Worm (Caenorhabditis elegans) whole organism, young adult: ENCODE data around the gene sre-43.

Source experiments
- B0035.1 ChIP-seq: sonication (generic microtip); optimal IDR thresholded peaks from 2 replicates; lab custom pipeline; 2016; ENCODE audit warnings: missing genetic modification characterization, mild to moderate bottlenecking, missing compliant biosample characterization, missing genotype, missing genetic modification reagents
- B0261.1 ChIP-seq: sonication (generic microtip); optimal IDR thresholded peaks from 2 replicates; lab custom pipeline; 2016; ENCODE audit warnings: mild to moderate bottlenecking, missing genetic modification characterization, moderate library complexity, missing compliant biosample characterization
- C06A6.2 ChIP-seq: fragments of 200-800 bp; sonication (Bioruptor generic); conservative IDR thresholded peaks from 2 replicates; pipeline ENCODE4 v1.3.6; 2022; ENCODE audit warnings: missing genetic modification characterization, missing compliant biosample characterization
- D2030.7 ChIP-seq: fragments of 200-800 bp; sonication (Bioruptor generic); IDR thresholded peaks from 2 replicates; pipeline ENCODE4 v1.3.6; 2022; ENCODE audit warnings: missing genetic modification reagents, missing genetic modification characterization, missing compliant biosample characterization
- F57A8.1 ChIP-seq: fragments of 200-800 bp; sonication (Bioruptor generic); optimal IDR thresholded peaks from 2 replicates; lab custom pipeline; 2018; ENCODE audit warnings: mild to moderate bottlenecking, missing genetic modification characterization, moderate library complexity, missing compliant biosample characterization
- K11D2.4 ChIP-seq: fragments of 200-800 bp; sonication (Bioruptor generic); IDR thresholded peaks from 2 replicates; pipeline ENCODE4 v1.3.6; 2022; ENCODE audit warnings: missing genetic modification reagents, missing genetic modification characterization, missing compliant biosample characterization
- T07F8.4 ChIP-seq: sonication (generic microtip); optimal IDR thresholded peaks from 2 replicates; lab custom pipeline; 2016; ENCODE audit warnings: mild to moderate bottlenecking, missing genetic modification characterization, moderate library complexity, missing compliant biosample characterization
- ZK185.1 ChIP-seq: sonication (generic microtip); optimal IDR thresholded peaks from 2 replicates; lab custom pipeline; 2016; ENCODE audit warnings: mild to moderate bottlenecking, missing genetic modification characterization, missing compliant biosample characterization; ENCODE audit not compliant: poor library complexity, severe bottlenecking
- ama-1 ChIP-seq, 3 experiments: fragments of 150-350 bp in 1 of 3; sonication (generic microtip) in 2 of 3; optimal IDR thresholded peaks; 2 replicates each; lab custom pipeline; 2014 to 2018; ENCODE audit warnings: missing biosample characterization in 2 of 3, missing genetic modification characterization in 2 of 3, missing genetic modification reagents in 2 of 3
- aptf-3 ChIP-seq: fragments of 200-800 bp; sonication (Bioruptor generic); IDR thresholded peaks from 2 replicates; pipeline ENCODE4 v1.3.6; 2022; ENCODE audit warnings: missing genetic modification characterization, missing compliant biosample characterization
- bed-1 ChIP-seq: fragments of 200-800 bp; sonication (Bioruptor generic); IDR thresholded peaks from 2 replicates; pipeline ENCODE4 v1.3.6; 2022; ENCODE audit warnings: missing genetic modification reagents, missing genetic modification characterization, missing compliant biosample characterization
- bed-2 ChIP-seq: fragments of 200-800 bp; sonication (Bioruptor generic); IDR thresholded peaks from 2 replicates; pipeline ENCODE4 v1.3.6; 2022; ENCODE audit warnings: missing genetic modification reagents, missing genetic modification characterization, missing compliant biosample characterization
- cebp-2 ChIP-seq: fragments of 200-800 bp; sonication (Bioruptor generic); IDR thresholded peaks from 2 replicates; pipeline ENCODE4 v1.3.6; 2022; ENCODE audit warnings: missing genetic modification characterization, missing compliant biosample characterization
- ceh-58 ChIP-seq: fragments of 200-800 bp; sonication (Bioruptor generic); IDR thresholded peaks from 2 replicates; pipeline ENCODE4 v1.3.6; 2022; ENCODE audit warnings: missing genetic modification characterization, missing compliant biosample characterization
- ceh-79 ChIP-seq: sonication (generic microtip); optimal IDR thresholded peaks from 2 replicates; lab custom pipeline; 2017; ENCODE audit warnings: mild to moderate bottlenecking, missing genetic modification characterization, missing compliant biosample characterization
- ceh-91 ChIP-seq: fragments of 200-800 bp; sonication (Bioruptor generic); IDR thresholded peaks from 2 replicates; pipeline ENCODE4 v1.3.6; 2022; ENCODE audit warnings: missing genetic modification reagents, missing genetic modification characterization, missing compliant biosample characterization
- dox-1 ChIP-seq: fragments of 200-800 bp; sonication (Bioruptor generic); IDR thresholded peaks from 2 replicates; pipeline ENCODE4 v1.3.6; 2022; ENCODE audit warnings: missing genetic modification reagents, missing genetic modification characterization, missing compliant biosample characterization
- dpl-1 ChIP-seq: fragments of 150-350 bp; optimal IDR thresholded peaks from 2 replicates; lab custom pipeline; 2014; ENCODE audit warnings: missing biosample characterization, missing genetic modification reagents, missing genetic modification characterization
- efl-1 ChIP-seq: fragments of 150-350 bp; optimal IDR thresholded peaks from 2 replicates; lab custom pipeline; 2014; ENCODE audit warnings: missing biosample characterization, missing genetic modification reagents, missing genetic modification characterization
- egrh-3 ChIP-seq: fragments of 200-800 bp; sonication (Bioruptor generic); IDR thresholded peaks from 2 replicates; pipeline ENCODE4 v1.3.6; 2022; ENCODE audit warnings: missing genetic modification reagents, missing genetic modification characterization, missing compliant biosample characterization
- ekl-4 ChIP-seq: fragments of 200-800 bp; sonication (Bioruptor generic); IDR thresholded peaks from 2 replicates; pipeline ENCODE4 v1.3.6; 2022; ENCODE audit warnings: missing genetic modification reagents, missing genetic modification characterization, missing compliant biosample characterization
- gei-17 ChIP-seq: fragments of 200-800 bp; sonication (Bioruptor generic); optimal IDR thresholded peaks from 2 replicates; lab custom pipeline; 2018; ENCODE audit warnings: mild to moderate bottlenecking, missing genetic modification characterization, missing compliant biosample characterization
- him-1 ChIP-seq: sonication (generic microtip); optimal IDR thresholded peaks from 2 replicates; lab custom pipeline; 2016; ENCODE audit warnings: missing genotype, missing genetic modification reagents, missing genetic modification characterization, missing compliant biosample characterization
- hmg-20 ChIP-seq: fragments of 200-800 bp; sonication (Bioruptor generic); IDR thresholded peaks from 2 replicates; pipeline ENCODE4 v1.3.6; 2022; ENCODE audit warnings: missing genetic modification reagents, missing genetic modification characterization, missing compliant biosample characterization
- hrde-1 ChIP-seq: sonication (generic microtip); optimal IDR thresholded peaks from 2 replicates; lab custom pipeline; 2016; ENCODE audit warnings: missing genetic modification characterization, mild to moderate bottlenecking, missing compliant biosample characterization, moderate library complexity, missing genotype, missing genetic modification reagents, borderline replicate concordance
- hsf-1 ChIP-seq: fragments of 200-800 bp; sonication (Bioruptor generic); IDR thresholded peaks from 2 replicates; pipeline ENCODE4 v1.3.6; 2022; ENCODE audit warnings: missing genetic modification reagents, missing genetic modification characterization, missing compliant biosample characterization
- lag-1 ChIP-seq: fragments of 200-800 bp; sonication (Bioruptor generic); IDR thresholded peaks from 2 replicates; pipeline ENCODE4 v1.3.6; 2022; ENCODE audit warnings: missing genetic modification reagents, missing genetic modification characterization, missing compliant biosample characterization
- lin-35 ChIP-seq, 3 experiments: fragments of 150-350 bp in 2 of 3; sonication (generic microtip) in 1 of 3; optimal IDR thresholded peaks; 2 replicates each; lab custom pipeline; 2014 to 2018; ENCODE audit warnings: missing biosample characterization in 3 of 3, missing genetic modification characterization in 3 of 3, missing genetic modification reagents in 3 of 3
- lsy-27 ChIP-seq: sonication (generic microtip); optimal IDR thresholded peaks from 2 replicates; lab custom pipeline; 2017; ENCODE audit warnings: missing genetic modification characterization, mild to moderate bottlenecking, missing compliant biosample characterization, antibody characterized with exemption, missing genotype, borderline replicate concordance; ENCODE audit not compliant: insufficient read depth
- madf-10 ChIP-seq: sonication (generic microtip); optimal IDR thresholded peaks from 2 replicates; lab custom pipeline; 2016; ENCODE audit warnings: mild to moderate bottlenecking, missing genetic modification characterization, missing compliant biosample characterization
- madf-8 ChIP-seq: fragments of 200-800 bp; sonication (Bioruptor generic); conservative IDR thresholded peaks from 2 replicates; pipeline ENCODE4 v1.3.6; 2022; ENCODE audit warnings: missing genetic modification reagents, missing genetic modification characterization, missing compliant biosample characterization
- mcd-1 ChIP-seq: fragments of 200-800 bp; sonication (Bioruptor generic); IDR thresholded peaks from 2 replicates; pipeline ENCODE4 v1.3.6; 2022; ENCODE audit warnings: missing genetic modification reagents, missing genetic modification characterization, missing compliant biosample characterization
- mel-28 ChIP-seq: sonication (generic microtip); optimal IDR thresholded peaks from 2 replicates; lab custom pipeline; 2016; ENCODE audit warnings: borderline replicate concordance, mild to moderate bottlenecking, missing genetic modification characterization, missing compliant biosample characterization
- nhr-120 ChIP-seq: fragments of 200-800 bp; sonication (Bioruptor generic); IDR thresholded peaks from 2 replicates; pipeline ENCODE4 v1.3.6; 2022; ENCODE audit warnings: missing genetic modification characterization, missing compliant biosample characterization
- nhr-27 ChIP-seq: fragments of 200-800 bp; sonication (Bioruptor generic); optimal IDR thresholded peaks from 2 replicates; lab custom pipeline; 2018; ENCODE audit warnings: mild to moderate bottlenecking, missing genetic modification characterization, moderate library complexity, missing compliant biosample characterization
- pha-4 ChIP-seq: fragments of 150-350 bp; sonication (generic microtip); optimal IDR thresholded peaks from 2 replicates; lab custom pipeline; 2014; ENCODE audit warnings: missing biosample characterization, missing genetic modification reagents, missing genetic modification characterization
- rcor-1 ChIP-seq: fragments of 200-800 bp; sonication (Bioruptor generic); IDR thresholded peaks from 2 replicates; pipeline ENCODE4 v1.3.6; 2022; ENCODE audit warnings: missing genetic modification reagents, missing genetic modification characterization, missing compliant biosample characterization
- repo-1 ChIP-seq: sonication (generic microtip); optimal IDR thresholded peaks from 2 replicates; lab custom pipeline; 2017; ENCODE audit warnings: mild to moderate bottlenecking, missing genetic modification characterization, missing compliant biosample characterization
- sea-2 ChIP-seq: fragments of 200-800 bp; sonication (Bioruptor generic); IDR thresholded peaks from 2 replicates; pipeline ENCODE4 v1.3.6; 2022; ENCODE audit warnings: missing genetic modification characterization, missing compliant biosample characterization
- tbp1 ChIP-seq: fragments of 200-800 bp; sonication (Bioruptor generic); optimal IDR thresholded peaks from 2 replicates; lab custom pipeline; 2018; ENCODE audit warnings: mild to moderate bottlenecking, missing genetic modification characterization, missing compliant biosample characterization
- unc-62 ChIP-seq: fragments of 150-350 bp; optimal IDR thresholded peaks from 2 replicates; lab custom pipeline; 2014; ENCODE audit warnings: missing biosample characterization, missing genetic modification reagents, missing genetic modification characterization
- xnd-1 ChIP-seq: sonication (generic microtip); optimal IDR thresholded peaks from 2 replicates; lab custom pipeline; 2016; ENCODE audit warnings: missing genotype, missing genetic modification reagents, missing genetic modification characterization, missing compliant biosample characterization
- zfh-2 ChIP-seq: fragments of 200-800 bp; sonication (Bioruptor generic); conservative IDR thresholded peaks from 2 replicates; pipeline ENCODE4 v1.3.6; 2022; ENCODE audit warnings: missing genetic modification reagents, missing genetic modification characterization, missing compliant biosample characterization
- ztf-18 ChIP-seq: sonication (generic microtip); optimal IDR thresholded peaks from 2 replicates; lab custom pipeline; 2016; ENCODE audit warnings: missing genotype, mild to moderate bottlenecking, missing genetic modification characterization, missing compliant biosample characterization
- ztf-28 ChIP-seq: fragments of 200-800 bp; sonication (Bioruptor generic); IDR thresholded peaks from 2 replicates; pipeline ENCODE4 v1.3.6; 2022; ENCODE audit warnings: missing genetic modification reagents, missing genetic modification characterization, missing compliant biosample characterization
- ztf-3 ChIP-seq: fragments of 200-800 bp; sonication (Bioruptor generic); optimal IDR thresholded peaks from 2 replicates; lab custom pipeline; 2018; ENCODE audit warnings: mild to moderate bottlenecking, missing genetic modification characterization, missing compliant biosample characterization
- ztf-6 ChIP-seq: fragments of 200-800 bp; sonication (Bioruptor generic); IDR thresholded peaks from 2 replicates; pipeline ENCODE4 v1.3.6; 2022; ENCODE audit warnings: missing genetic modification reagents, missing genetic modification characterization, missing compliant biosample characterization

Gene sre-43

ce11 chrII:13968979-13969378 lies at the start of gene sre-43:
TSS of gene sre-43 (minus strand) at chrII:13969079.
- no peak for TF ChIP-seq D2030.7 (GFP tag; lab: Robert Waterston, UW)
- TF ChIP-seq ztf-6 (GFP tag; lab: Robert Waterston, UW), result no peak
- no peak for TF ChIP-seq him-1
- no peak for TF ChIP-seq nhr-27 (tag; lab: Kevin White, UChicago)
- no peak for TF ChIP-seq B0261.1 (tag; lab: Kevin White, UChicago)

- TF ChIP-seq egrh-3 (GFP tag; lab: Robert Waterston, UW) (peak; percentile 39; the same call in 1 of the 2 replicates), lin-35 (GFP tag; optimal IDR thresholded peaks at IDR 0.05; lab: Kevin White, UChicago) (peak in 2 of 3 experiments; percentile 18 to 75), rcor-1 (GFP tag; lab: Robert Waterston, UW) (peak; percentile 89), efl-1 (GFP tag; lab: Kevin White, UChicago) (peak; percentile 44), him-1 (peak; percentile 97), pha-4 (tag; lab: Kevin White, UChicago) (peak; percentile 18), aptf-3 (GFP tag; lab: Robert Waterston, UW) (no peak), xnd-1 (tag; lab: Kevin White, UChicago) (peak; percentile 69), C06A6.2 (0 out of 2 replicates have a peak, but pooled peaks have one; percentile 27), tbp1 (peak; percentile 83), ztf-3 (peak; percentile 43), T07F8.4 (tag; lab: Kevin White, UChicago) (peak; percentile 39), ztf-28 (no peak), dox-1 (GFP tag; lab: Robert Waterston, UW) (peak; percentile 95), madf-8 (GFP tag; lab: Robert Waterston, UW) (peak; percentile 63), F57A8.1 (GFP tag; lab: Kevin White, UChicago) (no peak), gei-17 (peak; percentile 81), lsy-27 (peak; percentile 1), lag-1 (GFP tag; lab: Robert Waterston, UW) (no peak), B0035.1 (tag; lab: Kevin White, UChicago) (peak; percentile 37), ama-1 (optimal IDR thresholded peaks at IDR 0.05; lab: Kevin White, UChicago) (peak; percentile 99), ama-1 (GFP tag; optimal IDR thresholded peaks at IDR 0.05; lab: Kevin White, UChicago) (peak; percentile 5 to 38), ZK185.1 (peak; percentile 39), repo-1 (tag; lab: Kevin White, UChicago) (peak; percentile 95), K11D2.4 (GFP tag; lab: Robert Waterston, UW) (peak; percentile 74; the same call in 1 of the 2 replicates), dpl-1 (GFP tag; lab: Kevin White, UChicago) (peak; percentile 3), hrde-1 (tag; lab: Kevin White, UChicago) (peak; percentile 42), ztf-18 (peak; percentile 74), bed-1 (no peak), cebp-2 (GFP tag; lab: Robert Waterston, UW) (no peak), mel-28 (tag; lab: Kevin White, UChicago) (no peak), ceh-79 (no peak), ceh-91 (GFP tag; lab: Robert Waterston, UW) (0 out of 2 replicates have a peak, but pooled peaks have one; percentile 25), ceh-58 (GFP tag; lab: Robert Waterston, UW) (no peak), bed-2 (GFP tag; lab: Robert Waterston, UW) (no peak), hmg-20 (peak; percentile 74), mcd-1 (GFP tag; lab: Robert Waterston, UW) (peak; percentile 92), zfh-2 (peak; percentile 91), madf-10 (tag; lab: Kevin White, UChicago) (peak; percentile 48), nhr-120 (no peak), unc-62 (GFP tag; lab: Kevin White, UChicago) (no peak), ekl-4 (GFP tag; lab: Robert Waterston, UW) (peak; percentile 87), hsf-1 (peak; percentile 60; the same call in 1 of the 2 replicates), sea-2 (GFP tag; lab: Robert Waterston, UW) (no peak)
Measured at ce11 chrII:14018192-14018591, 49.3 kb upstream of the sre-43 start.
